Worm (Caenorhabditis elegans): Measurements from ENCODE around the gene F53A9.8.

DNA sequence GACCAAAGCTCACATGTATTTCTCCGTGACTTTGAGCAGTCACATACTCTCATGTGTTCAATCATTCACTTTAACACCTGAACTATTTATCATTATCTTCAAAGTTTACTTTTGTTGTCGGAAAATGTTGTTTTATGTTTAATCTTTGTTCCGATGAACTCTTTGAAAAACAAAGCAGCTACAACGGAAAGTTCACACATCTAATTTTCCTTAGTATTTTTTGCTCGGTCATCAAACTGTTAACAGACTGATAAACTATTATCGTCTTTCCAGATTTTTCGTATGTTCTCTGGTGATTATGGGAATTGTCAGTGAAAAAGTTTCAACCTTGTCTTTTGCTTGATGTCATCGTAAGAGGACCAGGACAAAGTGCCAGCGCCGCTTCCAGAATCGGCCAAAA is 37.3 kb upstream of the F53A9.8 start:
- no peak for TF ChIP-seq ceh-83 (GFP tag; optimal IDR thresholded peaks at IDR 0.05)
- TF ChIP-seq zip-8 (tag; optimal IDR thresholded peaks at IDR 0.05), result no peak
- no peak for TF ChIP-seq nhr-2 (tag; optimal IDR thresholded peaks at IDR 0.05)
- TF ChIP-seq unc-39 (tag; optimal IDR thresholded peaks at IDR 0.05), result no peak
- TF ChIP-seq cnd-1 (tag; optimal IDR thresholded peaks at IDR 0.05), result no peak
- TF ChIP-seq hlh-1 (tag; optimal IDR thresholded peaks at IDR 0.05), result no peak

Data from whole organism, mixed stage, embryonic.